Worm (Caenorhabditis elegans): ENCODE data around the gene C53C7.3.

C53C7.3 gene

DNA sequence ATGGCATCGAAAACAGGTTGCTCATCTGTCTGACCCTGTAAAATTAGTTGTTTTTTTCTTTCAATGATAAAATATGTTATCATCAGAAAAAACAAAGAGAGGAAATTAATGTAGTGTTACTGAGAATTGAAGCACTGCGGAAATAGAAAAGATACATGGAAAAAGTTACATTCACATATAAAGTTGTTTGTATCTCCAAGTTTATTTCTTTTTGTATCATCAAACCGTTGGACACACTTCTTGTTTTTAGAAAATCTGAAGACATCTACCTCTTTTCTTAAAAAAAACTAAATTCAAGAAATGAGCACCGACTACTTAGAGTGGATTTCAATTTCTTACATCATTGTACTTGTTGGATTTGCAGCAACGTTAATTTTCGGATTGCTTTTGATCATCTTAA lies 34.0 kb downstream of the C53C7.3 start, which contains the start of gene str-10:
Gene str-10, plus strand, starts transcription at position 301 of the 400 bp plus-strand sequence.
- TF ChIP-seq unc-86 (tag; optimal IDR thresholded peaks at IDR 0.05) (no peak), pag-3 (tag; optimal IDR thresholded peaks at IDR 0.05; ENCODE audit: borderline replicate concordance) (no peak), ceh-48 (tag; optimal IDR thresholded peaks at IDR 0.05) (no peak), ceh-30 (tag; optimal IDR thresholded peaks at IDR 0.05) (no peak), pros-1 (tag; optimal IDR thresholded peaks at IDR 0.05) (no peak), C38D4.7 (GFP tag; optimal IDR thresholded peaks at IDR 0.05) (no peak)

ce11 chrX:13084273-13084672 lies 35.9 kb downstream of the C53C7.3 start, which contains the start of gene R03G8.1:
Gene R03G8.1 (plus strand): TSS chrX:13084573.
- TF ChIP-seq tbx-2 (tag; optimal IDR thresholded peaks at IDR 0.05) (no peak), C38D4.7 (GFP tag; optimal IDR thresholded peaks at IDR 0.05) (no peak), dmd-4 (tag; optimal IDR thresholded peaks at IDR 0.05; ENCODE audit: borderline replicate concordance) (no peak)

ce11 chrX:13088539-13088938 lies 40.2 kb downstream of the C53C7.3 start:
- no peak for TF ChIP-seq fkh-10 (GFP tag; optimal IDR thresholded peaks at IDR 0.05)

DNA sequence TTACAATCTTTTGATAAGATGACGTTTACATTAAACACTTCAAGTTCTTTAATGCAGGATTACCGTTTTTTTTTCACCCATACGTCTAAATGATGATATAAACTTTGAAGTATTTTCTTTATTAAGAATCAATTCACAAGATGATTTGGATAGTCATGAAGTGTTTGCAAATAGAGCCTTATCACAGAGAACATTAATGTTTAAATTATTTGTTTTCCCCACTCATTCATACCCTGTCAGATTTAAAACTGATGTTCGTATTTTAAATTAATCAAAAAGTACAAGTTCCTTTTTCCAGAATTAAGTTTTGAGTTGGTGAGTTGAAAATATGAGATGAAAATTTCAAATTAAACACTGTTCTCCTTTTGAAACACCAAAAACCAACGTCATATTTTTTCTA lies 42.3 kb downstream of the C53C7.3 start, which contains the start of gene R03G8.3:
Gene R03G8.3, plus strand, starts transcription at position 301 of the 400 bp plus-strand sequence.
- TF ChIP-seq Y22D7AL.16 (tag; optimal IDR thresholded peaks at IDR 0.05), result no peak
- no peak for TF ChIP-seq nfya-1 (tag; optimal IDR thresholded peaks at IDR 0.05)
- TF ChIP-seq ceh-31 (tag; optimal IDR thresholded peaks at IDR 0.05), result no peak

DNA sequence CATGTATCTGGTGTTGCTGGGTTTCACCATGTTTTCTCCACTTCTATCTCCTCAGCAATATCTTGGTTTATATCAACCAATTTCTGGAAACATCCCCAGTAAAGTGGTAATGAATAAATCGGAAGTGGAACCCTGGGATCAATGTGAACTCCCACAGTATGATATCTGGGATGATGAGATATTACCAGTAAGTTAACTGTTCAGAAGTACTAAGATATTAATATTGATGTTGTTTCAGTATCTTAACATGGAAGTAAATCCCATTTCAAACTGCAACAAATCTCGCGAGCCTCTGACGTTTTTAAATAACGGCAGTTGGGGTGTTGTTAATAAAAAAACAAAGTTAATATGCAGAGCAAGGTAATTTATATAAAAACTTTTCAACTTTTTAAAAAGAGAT lies 42.8 kb downstream of the C53C7.3 start:
- TF ChIP-seq npax-4 (tag; optimal IDR thresholded peaks at IDR 0.05), result no peak
- TF ChIP-seq K09A11.1 (tag; optimal IDR thresholded peaks at IDR 0.05; ENCODE audit: insufficient read depth), result no peak
- no peak for TF ChIP-seq tbx-7 (tag; optimal IDR thresholded peaks at IDR 0.05)
- TF ChIP-seq C08G9.2 (tag; optimal IDR thresholded peaks at IDR 0.05), result no peak
- TF ChIP-seq ceh-22 (tag; optimal IDR thresholded peaks at IDR 0.05), result no peak
- no peak for TF ChIP-seq ceh-34 (tag; optimal IDR thresholded peaks at IDR 0.05)
- TF ChIP-seq unc-42 (tag; optimal IDR thresholded peaks at IDR 0.05), result no peak
- TF ChIP-seq pha-2 (tag; optimal IDR thresholded peaks at IDR 0.05), result no peak
- no peak for TF ChIP-seq unc-86 (tag; optimal IDR thresholded peaks at IDR 0.05)
- TF ChIP-seq elt-4 (tag; optimal IDR thresholded peaks at IDR 0.05), result no peak
- TF ChIP-seq ceh-45 (GFP tag; IDR thresholded peaks at IDR 0.05), result no peak
- no peak for TF ChIP-seq nfya-1 (tag; optimal IDR thresholded peaks at IDR 0.05)
- no peak for TF ChIP-seq ceh-2 (tag; optimal IDR thresholded peaks at IDR 0.05)
- TF ChIP-seq ref-2 (tag; optimal IDR thresholded peaks at IDR 0.05), result no peak
- no peak for TF ChIP-seq lin-11 (tag; optimal IDR thresholded peaks at IDR 0.05)

ce11 chrX:13100410-13100809 lies 52.1 kb downstream of the C53C7.3 start, which contains the start of gene R03G8.6:
Gene R03G8.6 (minus strand): TSS chrX:13100510.
- no peak for TF ChIP-seq F13H6.1 (tag; optimal IDR thresholded peaks at IDR 0.05)
- TF ChIP-seq elt-2 (tag; optimal IDR thresholded peaks at IDR 0.05), result no peak

Measured in whole organism, late embryonic.